Worm (Caenorhabditis elegans): ENCODE data around the gene arrd-6.

The arrd-6 gene

ce11 chrII:11135773-11136172 is 6.8 kb upstream of the arrd-6 start:
- peak in 1 of 2 experiments; percentile 67 for TF ChIP-seq daf-16 (GFP tag; optimal IDR thresholded peaks at IDR 0.05)
- TF ChIP-seq daf-16 (tag; optimal IDR thresholded peaks at IDR 0.05): peak; percentile 82
- no peak for TF ChIP-seq ceh-32 (tag; optimal IDR thresholded peaks at IDR 0.05; ENCODE audit: poor library complexity)
- no peak for TF ChIP-seq aha-1 (tag)
- TF ChIP-seq hif-1 (tag; optimal IDR thresholded peaks at IDR 0.05): no peak
- TF ChIP-seq duxl-1 (tag; optimal IDR thresholded peaks at IDR 0.05; ENCODE audit: poor library complexity): no peak
- no peak for TF ChIP-seq ztf-11 (tag; optimal IDR thresholded peaks at IDR 0.05)
- no peak for TF ChIP-seq ZK546.5 (tag; optimal IDR thresholded peaks at IDR 0.05)
- TF ChIP-seq lin-1 (GFP tag; IDR thresholded peaks at IDR 0.05): no peak
- no peak for TF ChIP-seq F26F4.8 (GFP tag; conservative IDR thresholded peaks at IDR 0.05)
- TF ChIP-seq unc-39 (tag; optimal IDR thresholded peaks at IDR 0.05): no peak
- TF ChIP-seq arid-1 (GFP tag; conservative IDR thresholded peaks at IDR 0.05): no peak
- TF ChIP-seq vab-7 (GFP tag; IDR thresholded peaks at IDR 0.05): no peak
- TF ChIP-seq hlh-11 (tag; optimal IDR thresholded peaks at IDR 0.05): peak; percentile 22
- no peak for TF ChIP-seq Y5F2A.4 (GFP tag; optimal IDR thresholded peaks at IDR 0.05)
- TF ChIP-seq T20F7.1 (GFP tag; optimal IDR thresholded peaks at IDR 0.05): no peak
- TF ChIP-seq dve-1 (tag; optimal IDR thresholded peaks at IDR 0.05; ENCODE audit: insufficient read depth): no peak
- no peak for TF ChIP-seq F49E8.2 (tag; optimal IDR thresholded peaks at IDR 0.05; ENCODE audit: borderline replicate concordance)
- no peak for TF ChIP-seq nhr-25 (tag; optimal IDR thresholded peaks at IDR 0.05; ENCODE audit: borderline replicate concordance, insufficient read depth)
- peak; percentile 32 for TF ChIP-seq hlh-30 (tag; optimal IDR thresholded peaks at IDR 0.05; ENCODE audit: insufficient read depth)
- no peak for TF ChIP-seq daf-8 (GFP tag; IDR thresholded peaks at IDR 0.05)
- TF ChIP-seq mes-2 (tag; optimal IDR thresholded peaks at IDR 0.05; ENCODE audit: poor library complexity, severe bottlenecking): no peak
- TF ChIP-seq fkh-10 (GFP tag; optimal IDR thresholded peaks at IDR 0.05): no peak
- TF ChIP-seq skn-1 (tag; optimal IDR thresholded peaks at IDR 0.05): no peak
- TF ChIP-seq lin-38 (GFP tag; IDR thresholded peaks at IDR 0.05): no peak
- TF ChIP-seq nhr-10 (tag; optimal IDR thresholded peaks at IDR 0.05): no peak
- TF ChIP-seq nhr-111 (GFP tag; optimal IDR thresholded peaks at IDR 0.05): no peak
- no peak for TF ChIP-seq snpc-4 (tag; optimal IDR thresholded peaks at IDR 0.05)
- TF ChIP-seq daf-12 (tag; optimal IDR thresholded peaks at IDR 0.05): no peak
- TF ChIP-seq nhr-48 (tag; optimal IDR thresholded peaks at IDR 0.05): no peak
- no peak for TF ChIP-seq aly-2 (tag; optimal IDR thresholded peaks at IDR 0.05)
- peak in 1 of 2 experiments; percentile 95 for TF ChIP-seq unc-62 (GFP tag; optimal IDR thresholded peaks at IDR 0.05 in 1 of 2)
- no peak for TF ChIP-seq unc-62 (tag; optimal IDR thresholded peaks at IDR 0.05)
- no peak for TF ChIP-seq ztf-7 (tag; optimal IDR thresholded peaks at IDR 0.05)
- TF ChIP-seq nhr-77 (tag; optimal IDR thresholded peaks at IDR 0.05): no peak
- TF ChIP-seq nhr-28 (tag; optimal IDR thresholded peaks at IDR 0.05): no peak

- TF ChIP-seq rbr-2 (tag; optimal IDR thresholded peaks at IDR 0.05) (no peak), skn-1 (tag; optimal IDR thresholded peaks at IDR 0.05) (no peak), zfp-3 (GFP tag; conservative IDR thresholded peaks at IDR 0.05) (no peak), daf-8 (GFP tag; IDR thresholded peaks at IDR 0.05) (no peak)
Measured at ce11 chrII:11140140-11140539, 2.4 kb upstream of the arrd-6 start, which contains the start of gene F40F8.4. TSS of gene F40F8.4 (minus strand) at chrII:11140240.

ce11 chrII:11149866-11150685 is 7.5 kb downstream of the arrd-6 start:
- TF ChIP-seq lsy-2 (tag; optimal IDR thresholded peaks at IDR 0.05) (peak in 1 of 2 experiments; percentile 15), dve-1 (tag; optimal IDR thresholded peaks at IDR 0.05; ENCODE audit: insufficient read depth) (peak; percentile 69), aha-1 (tag) (peak; percentile 92), mdt-29 (GFP tag; IDR thresholded peaks at IDR 0.05) (0 out of 2 replicates have a peak, but pooled peaks have one; percentile 11), skn-1 (tag; optimal IDR thresholded peaks at IDR 0.05) (no peak), F10B5.3 (tag; optimal IDR thresholded peaks at IDR 0.05) (no peak), lin-1 (GFP tag; IDR thresholded peaks at IDR 0.05) (no peak), nhr-25 (tag; optimal IDR thresholded peaks at IDR 0.05; ENCODE audit: borderline replicate concordance, insufficient read depth) (no peak), cey-2 (tag; optimal IDR thresholded peaks at IDR 0.05; ENCODE audit: borderline replicate concordance, insufficient read depth) (no peak), madf-9 (GFP tag; conservative IDR thresholded peaks at IDR 0.05) (peak; percentile 56; the same call in 1 of the 2 replicates), mdl-1 (tag; optimal IDR thresholded peaks at IDR 0.05) (no peak), ama-1 (optimal IDR thresholded peaks at IDR 0.05) (no peak), nhr-102 (tag; optimal IDR thresholded peaks at IDR 0.05) (peak; percentile 88), T20F7.1 (GFP tag; optimal IDR thresholded peaks at IDR 0.05) (peak; percentile 59), egl-43 (GFP tag; IDR thresholded peaks at IDR 0.05) (peak; percentile 75)
